Fruit fly (Drosophila melanogaster) whole organism, adult: Measurements from ENCODE around the gene loaf.
A peak's percentile ranks its signal among the peaks of the same experiment; 100 is the strongest.

Experiments
- CG11617 ChIP-seq: fragments of 200-800 bp; sonication (Bioruptor generic); optimal IDR thresholded peaks from 2 replicates; lab custom pipeline; 2017; ENCODE audit warnings: mild to moderate bottlenecking, missing biosample characterization, missing genetic modification reagents, missing genetic modification characterization
- CG12768 ChIP-seq: fragments of 200-800 bp; sonication (Bioruptor generic); optimal IDR thresholded peaks from 2 replicates; lab custom pipeline; 2017; ENCODE audit warnings: missing biosample characterization, missing genetic modification characterization, mild to moderate bottlenecking, moderate library complexity, missing genetic modification reagents
- CG14711 ChIP-seq: fragments of 200-800 bp; sonication (Bioruptor generic); optimal IDR thresholded peaks from 2 replicates; lab custom pipeline; 2018; ENCODE audit warnings: missing biosample characterization, mild to moderate bottlenecking, missing genetic modification characterization, moderate library complexity
- CG1620 ChIP-seq: fragments of 200-800 bp; sonication (Bioruptor generic); optimal IDR thresholded peaks from 2 replicates; lab custom pipeline; 2016; ENCODE audit warnings: missing biosample characterization, missing genetic modification characterization
- CG33017 ChIP-seq: fragments of 200-800 bp; sonication (Bioruptor generic); optimal IDR thresholded peaks from 2 replicates; lab custom pipeline; 2018; ENCODE audit warnings: missing biosample characterization, mild to moderate bottlenecking, missing genetic modification characterization, moderate library complexity
- CG5204 ChIP-seq: fragments of 200-800 bp; sonication (Bioruptor generic); optimal IDR thresholded peaks from 2 replicates; lab custom pipeline; 2016; ENCODE audit warnings: missing biosample characterization, missing genetic modification characterization
- CG7045 ChIP-seq: fragments of 200-800 bp; sonication (Bioruptor generic); optimal IDR thresholded peaks from 2 replicates; lab custom pipeline; 2017; ENCODE audit warnings: missing biosample characterization, mild to moderate bottlenecking, missing genetic modification characterization
- CG7101 ChIP-seq: fragments of 200-800 bp; sonication (Bioruptor generic); optimal IDR thresholded peaks from 2 replicates; lab custom pipeline; 2018; ENCODE audit warnings: missing biosample characterization, mild to moderate bottlenecking, missing genetic modification characterization, moderate library complexity
- Clk ChIP-seq: fragments of 200-800 bp; sonication (Bioruptor generic); optimal IDR thresholded peaks from 2 replicates; lab custom pipeline; 2017; ENCODE audit warnings: missing biosample characterization, missing genetic modification characterization
- Crg-1 ChIP-seq: fragments of 200-800 bp; sonication (Bioruptor generic); optimal IDR thresholded peaks from 2 replicates; lab custom pipeline; 2016; ENCODE audit warnings: missing biosample characterization, missing genetic modification characterization
- Hr96 ChIP-seq: fragments of 200-800 bp; sonication (Bioruptor generic); optimal IDR thresholded peaks from 2 replicates; lab custom pipeline; 2016; ENCODE audit warnings: missing biosample characterization, missing genetic modification characterization
- Mnt ChIP-seq: fragments of 200-800 bp; sonication (Bioruptor generic); optimal IDR thresholded peaks from 2 replicates; lab custom pipeline; 2016; ENCODE audit warnings: missing biosample characterization, mild to moderate bottlenecking, missing genetic modification characterization
- bab1 ChIP-seq: fragments of 200-800 bp; sonication (Bioruptor generic); optimal IDR thresholded peaks from 3 replicates; lab custom pipeline; 2019; ENCODE audit warnings: missing biosample characterization, mild to moderate bottlenecking, missing genetic modification characterization, moderate library complexity
- cic ChIP-seq: fragments of 200-800 bp; sonication (Bioruptor generic); optimal IDR thresholded peaks from 2 replicates; lab custom pipeline; 2017; ENCODE audit warnings: missing biosample characterization, mild to moderate bottlenecking, missing genetic modification characterization, moderate library complexity
- cnc ChIP-seq, 2 experiments: fragments of >200 bp; optimal IDR thresholded peaks; 2 replicates each; lab custom pipeline; 2017
- kay ChIP-seq: fragments of 200-800 bp; sonication (Bioruptor generic); peaks from one replicate; lab custom pipeline; 2016; ENCODE audit warnings: missing biosample characterization, missing genetic modification characterization, borderline replicate concordance
- ovo ChIP-seq: fragments of 200-800 bp; sonication (Bioruptor generic); optimal IDR thresholded peaks from 2 replicates; lab custom pipeline; 2016; ENCODE audit warnings: missing biosample characterization, missing genetic modification characterization
- pad ChIP-seq: fragments of 200-800 bp; sonication (Bioruptor generic); optimal IDR thresholded peaks from 3 replicates; lab custom pipeline; 2017; ENCODE audit warnings: missing biosample characterization, missing genetic modification characterization, mild to moderate bottlenecking, moderate library complexity, missing genetic modification reagents
- tj ChIP-seq: fragments of 200-800 bp; sonication (Bioruptor generic); optimal IDR thresholded peaks from 3 replicates; lab custom pipeline; 2017; ENCODE audit warnings: missing biosample characterization, mild to moderate bottlenecking, missing genetic modification characterization, moderate library complexity
- toe ChIP-seq: fragments of 200-800 bp; sonication (Bioruptor generic); optimal IDR thresholded peaks from 2 replicates; lab custom pipeline; 2016; ENCODE audit warnings: missing biosample characterization, missing genetic modification characterization

The loaf gene

DNA sequence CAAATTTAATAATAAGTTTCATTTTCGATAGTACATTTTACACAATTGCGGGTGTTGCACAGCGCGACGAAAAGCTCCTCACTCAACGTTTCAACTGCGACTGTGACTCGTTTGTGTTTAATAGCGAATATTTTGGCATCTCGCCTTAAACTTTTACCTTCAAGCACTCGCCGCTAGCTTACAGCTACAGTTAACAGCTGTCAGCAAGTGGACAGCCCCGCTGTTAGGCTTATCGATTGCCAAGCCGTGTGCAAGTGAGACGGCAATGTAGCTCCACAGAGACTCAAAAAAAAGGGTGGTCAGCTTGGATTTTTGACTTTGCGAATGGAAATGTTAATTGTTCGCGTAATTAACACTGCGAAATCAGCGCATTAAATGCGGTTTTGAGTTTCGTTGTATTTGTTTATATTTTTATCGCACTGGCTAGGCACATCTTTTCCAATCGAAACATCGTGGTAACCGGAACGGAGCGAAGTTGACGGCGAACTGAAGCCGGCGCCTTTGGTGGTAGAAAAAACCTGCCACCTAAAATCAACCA lies at the start of gene loaf:
TSS of gene loaf (minus strand) at position 488 of the 538 bp plus-strand sequence.
- no peak for TF ChIP-seq CG33017
- TF ChIP-seq cic (GFP tag; lab: Kevin White, UChicago): no peak
- no peak for TF ChIP-seq CG7101 (tag; lab: Kevin White, UChicago)
- no peak for TF ChIP-seq pad (GFP tag; lab: Kevin White, UChicago)
- TF ChIP-seq CG1620 (GFP tag; lab: Kevin White, UChicago): no peak
- no peak for TF ChIP-seq Clk (GFP tag; lab: Kevin White, UChicago)
- no peak for TF ChIP-seq ovo (GFP tag; lab: Kevin White, UChicago)
- TF ChIP-seq bab1 (GFP tag; lab: Kevin White, UChicago): no peak
- no peak for TF ChIP-seq tj (GFP tag; lab: Kevin White, UChicago)
- TF ChIP-seq toe: no peak
- no peak for TF ChIP-seq CG11617
- TF ChIP-seq kay (GFP tag; lab: Kevin White, UChicago): no peak
- no peak for TF ChIP-seq CG7045 (GFP tag; lab: Kevin White, UChicago)
- TF ChIP-seq CG14711: no peak
- no peak for TF ChIP-seq Crg-1 (GFP tag; lab: Kevin White, UChicago)
- no peak for TF ChIP-seq Mnt (GFP tag; lab: Kevin White, UChicago)

DNA sequence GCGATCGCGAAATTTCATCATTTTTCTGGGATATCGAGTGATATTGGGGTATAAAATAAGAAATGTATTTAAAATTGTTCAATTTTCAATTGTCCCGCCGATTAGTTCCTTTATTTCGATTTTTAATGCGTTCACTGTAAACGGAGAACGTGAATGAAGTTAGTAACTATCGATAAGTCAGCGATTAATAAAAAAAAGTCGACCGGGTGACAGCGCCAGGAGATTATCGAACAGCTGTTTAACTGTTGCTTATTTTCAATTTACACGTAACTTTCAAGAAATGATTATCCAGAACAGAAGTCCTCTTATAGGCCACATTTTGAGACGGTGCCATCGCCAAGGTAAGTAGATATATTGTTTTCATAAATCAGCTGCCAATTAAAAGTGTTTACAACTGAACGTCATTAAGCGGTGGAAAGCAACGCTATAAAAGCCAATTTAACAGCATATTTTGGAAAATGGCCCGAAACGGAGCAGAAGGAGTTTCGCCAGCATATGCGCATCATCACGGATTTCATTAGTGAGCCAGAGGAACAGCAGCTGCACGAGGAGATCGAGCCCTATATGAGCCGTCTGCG lies 49.3 kb upstream of the loaf start, which contains the start of gene CG14130:
TSS of gene CG14130 (plus strand) at position 225 of the 578 bp plus-strand sequence.
- TF ChIP-seq cnc (optimal IDR thresholded peaks at IDR 0.05; lab: Kevin White, UChicago) (no peak), Clk (GFP tag; lab: Kevin White, UChicago) (no peak), CG14711 (no peak), CG7101 (tag; lab: Kevin White, UChicago) (no peak), ovo (GFP tag; lab: Kevin White, UChicago) (no peak), tj (GFP tag; lab: Kevin White, UChicago) (peak; percentile 14), kay (GFP tag; lab: Kevin White, UChicago) (peak; percentile 81), bab1 (GFP tag; lab: Kevin White, UChicago) (peak; percentile 52), CG1620 (GFP tag; lab: Kevin White, UChicago) (no peak), CG11617 (no peak), pad (GFP tag; lab: Kevin White, UChicago) (no peak), CG33017 (no peak), toe (no peak), CG7045 (GFP tag; lab: Kevin White, UChicago) (no peak), Hr96 (no peak), Crg-1 (GFP tag; lab: Kevin White, UChicago) (no peak), CG12768 (no peak), Mnt (GFP tag; lab: Kevin White, UChicago) (no peak), cic (GFP tag; lab: Kevin White, UChicago) (no peak), CG5204 (GFP tag; lab: Kevin White, UChicago) (no peak)

dm6 chr3L:11814655-11815054 lies 48.7 kb upstream of the loaf start, which contains the start of gene Cubn2:
TSS of gene Cubn2 (minus strand) at chr3L:11814755.
- TF ChIP-seq ovo (GFP tag; lab: Kevin White, UChicago) (no peak), CG12768 (no peak), Crg-1 (GFP tag; lab: Kevin White, UChicago) (no peak), bab1 (GFP tag; lab: Kevin White, UChicago) (no peak), CG33017 (no peak), CG14711 (no peak), CG5204 (GFP tag; lab: Kevin White, UChicago) (no peak), Mnt (GFP tag; lab: Kevin White, UChicago) (no peak), cnc (optimal IDR thresholded peaks at IDR 0.05; lab: Kevin White, UChicago) (no peak), toe (no peak), pad (GFP tag; lab: Kevin White, UChicago) (no peak), CG7045 (GFP tag; lab: Kevin White, UChicago) (no peak), Hr96 (no peak), CG1620 (GFP tag; lab: Kevin White, UChicago) (no peak)

DNA sequence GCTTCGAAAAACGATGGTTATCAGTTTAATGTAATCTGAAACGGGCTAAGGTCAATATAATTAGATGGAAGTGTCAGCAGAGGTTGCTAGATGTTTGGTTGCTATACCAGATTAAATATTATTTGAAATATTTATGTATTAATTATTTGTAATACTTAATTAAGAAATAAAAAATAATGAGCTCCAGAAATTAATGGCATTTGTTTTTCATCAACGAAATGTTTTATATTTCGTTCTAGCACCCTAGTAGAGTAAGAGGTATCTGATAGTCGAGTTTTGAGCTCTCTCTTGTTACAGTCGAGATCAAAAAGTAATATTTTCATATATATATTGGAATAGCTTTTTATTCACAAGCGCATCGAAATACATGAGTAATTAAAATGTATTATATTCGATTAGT lies 35.6 kb upstream of the loaf start:
- TF ChIP-seq toe (no peak), cnc (optimal IDR thresholded peaks at IDR 0.05; lab: Kevin White, UChicago) (no peak), CG33017 (no peak), Mnt (GFP tag; lab: Kevin White, UChicago) (no peak), cic (GFP tag; lab: Kevin White, UChicago) (no peak), CG11617 (no peak), pad (GFP tag; lab: Kevin White, UChicago) (no peak), kay (GFP tag; lab: Kevin White, UChicago) (no peak), Clk (GFP tag; lab: Kevin White, UChicago) (no peak), CG14711 (no peak)

DNA sequence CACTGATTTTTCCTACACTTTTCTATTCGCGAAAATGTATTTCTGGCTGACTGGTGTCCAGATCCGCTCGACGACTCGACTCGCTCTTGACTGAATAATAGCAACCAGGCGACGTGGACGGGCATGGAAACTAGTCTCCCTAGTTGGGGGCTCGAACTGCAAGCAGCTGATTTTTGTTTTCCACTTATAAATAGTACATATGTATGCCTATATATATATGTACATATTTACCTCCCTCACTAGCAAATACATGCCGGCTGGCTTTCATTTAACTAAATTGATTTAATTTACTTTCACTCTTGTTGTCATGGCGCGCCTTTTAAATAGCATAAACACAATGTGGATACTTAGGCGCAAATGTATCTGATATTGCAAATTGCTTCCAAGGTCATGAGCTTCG lies 34.8 kb upstream of the loaf start, which contains the start of gene Gcat:
TSS of gene Gcat (minus strand) at position 101 of the 400 bp plus-strand sequence.
- TF ChIP-seq ovo (GFP tag; lab: Kevin White, UChicago) (no peak), Clk (GFP tag; lab: Kevin White, UChicago) (no peak), CG11617 (no peak), Mnt (GFP tag; lab: Kevin White, UChicago) (no peak), Crg-1 (GFP tag; lab: Kevin White, UChicago) (no peak), bab1 (GFP tag; lab: Kevin White, UChicago) (no peak), Hr96 (no peak), CG5204 (GFP tag; lab: Kevin White, UChicago) (no peak), pad (GFP tag; lab: Kevin White, UChicago) (no peak), toe (no peak), CG7045 (GFP tag; lab: Kevin White, UChicago) (no peak), CG33017 (no peak), CG7101 (tag; lab: Kevin White, UChicago) (no peak), tj (GFP tag; lab: Kevin White, UChicago) (no peak), CG1620 (GFP tag; lab: Kevin White, UChicago) (no peak), kay (GFP tag; lab: Kevin White, UChicago) (no peak), cnc (optimal IDR thresholded peaks at IDR 0.05; lab: Kevin White, UChicago) (no peak)
